Fruit fly (Drosophila melanogaster) whole organism, prepupa: ENCODE data around the gene CG11964.

ENCODE experiments used
- Blimp-1 ChIP-seq: fragments of 200-800 bp; sonication (Bioruptor generic); optimal IDR thresholded peaks from 3 replicates; lab custom pipeline; 2017; ENCODE audit warnings: missing biosample characterization, missing genetic modification characterization, mild to moderate bottlenecking, moderate library complexity, missing genetic modification reagents
- CG10631 ChIP-seq: fragments of 200-800 bp; sonication (Bioruptor generic); optimal IDR thresholded peaks from 2 replicates; lab custom pipeline; 2016; ENCODE audit warnings: missing biosample characterization, missing genetic modification characterization
- CG11294 ChIP-seq: fragments of 200-800 bp; sonication (Bioruptor generic); IDR thresholded peaks from 2 replicates; pipeline ENCODE4 v1.3.6; 2022; ENCODE audit warnings: missing biosample characterization, missing genetic modification characterization
- CG11762 ChIP-seq: fragments of 200-800 bp; sonication (Bioruptor generic); optimal IDR thresholded peaks from 3 replicates; lab custom pipeline; 2016; ENCODE audit warnings: missing biosample characterization, missing genetic modification characterization; ENCODE audit not compliant: insufficient read depth
- CG11902 ChIP-seq: fragments of 200-800 bp; sonication (Bioruptor generic); optimal IDR thresholded peaks from 3 replicates; lab custom pipeline; 2016; ENCODE audit warnings: missing biosample characterization, missing genetic modification characterization
- CG15336 ChIP-seq: fragments of 200-800 bp; sonication (Bioruptor generic); IDR thresholded peaks from 2 replicates; pipeline ENCODE4 v1.3.6; 2022; ENCODE audit warnings: missing biosample characterization, missing genetic modification characterization
- CG1621 ChIP-seq: fragments of 200-800 bp; sonication (Bioruptor generic); optimal IDR thresholded peaks from 3 replicates; lab custom pipeline; 2018; ENCODE audit warnings: missing biosample characterization, mild to moderate bottlenecking, missing genetic modification characterization
- CG16779 ChIP-seq: fragments of 200-800 bp; sonication (Bioruptor generic); optimal IDR thresholded peaks from 3 replicates; lab custom pipeline; 2017; ENCODE audit warnings: missing biosample characterization, mild to moderate bottlenecking, missing genetic modification characterization
- CG32006 ChIP-seq: fragments of 200-800 bp; sonication (Bioruptor generic); optimal IDR thresholded peaks from 3 replicates; lab custom pipeline; 2017; ENCODE audit warnings: missing biosample characterization, mild to moderate bottlenecking, missing genetic modification characterization
- CG34406 ChIP-seq: fragments of 200-800 bp; sonication (Bioruptor generic); optimal IDR thresholded peaks from 3 replicates; lab custom pipeline; 2016; ENCODE audit warnings: missing biosample characterization, missing genetic modification characterization
- CG4318 ChIP-seq: fragments of 200-800 bp; sonication (Bioruptor generic); optimal IDR thresholded peaks from 3 replicates; lab custom pipeline; 2017; ENCODE audit warnings: missing biosample characterization, mild to moderate bottlenecking, missing genetic modification characterization
- CG6163 ChIP-seq: fragments of 200-800 bp; sonication (Bioruptor generic); IDR thresholded peaks from 3 replicates; pipeline ENCODE4 v1.3.6; 2022; ENCODE audit warnings: missing biosample characterization, missing genetic modification characterization
- CG6276 ChIP-seq: fragments of 200-800 bp; sonication (Bioruptor generic); optimal IDR thresholded peaks from 2 replicates; lab custom pipeline; 2017; ENCODE audit warnings: missing biosample characterization, mild to moderate bottlenecking, missing genetic modification characterization
- CG6792 ChIP-seq: fragments of 200-800 bp; sonication (Bioruptor generic); optimal IDR thresholded peaks from 3 replicates; lab custom pipeline; 2016; ENCODE audit warnings: missing biosample characterization, missing genetic modification characterization
- CG6854 ChIP-seq: fragments of 200-800 bp; sonication (Bioruptor generic); optimal IDR thresholded peaks from 2 replicates; lab custom pipeline; 2017; ENCODE audit warnings: missing biosample characterization, mild to moderate bottlenecking, missing genetic modification characterization
- CG7368 ChIP-seq: fragments of 200-800 bp; sonication (Bioruptor generic); optimal IDR thresholded peaks from 3 replicates; lab custom pipeline; 2016; ENCODE audit warnings: missing biosample characterization, missing genetic modification characterization
- CG8119 ChIP-seq: fragments of 200-800 bp; sonication (Bioruptor generic); IDR thresholded peaks from 3 replicates; pipeline ENCODE4 v1.3.6; 2022; ENCODE audit warnings: missing biosample characterization, missing genetic modification characterization
- CG8319 ChIP-seq: fragments of 200-800 bp; sonication (Bioruptor generic); optimal IDR thresholded peaks from 3 replicates; lab custom pipeline; 2016; ENCODE audit warnings: missing biosample characterization, missing genetic modification characterization
- CG8632 ChIP-seq: fragments of 200-800 bp; sonication (Bioruptor generic); optimal IDR thresholded peaks from 3 replicates; lab custom pipeline; 2016; ENCODE audit warnings: missing biosample characterization, missing genetic modification characterization
- Eip75B ChIP-seq: fragments of 200-800 bp; sonication (Bioruptor generic); optimal IDR thresholded peaks from 3 replicates; lab custom pipeline; 2016; ENCODE audit warnings: missing biosample characterization, missing genetic modification characterization
- Eip78C ChIP-seq: fragments of 200-800 bp; sonication (Bioruptor generic); peaks from one replicate; lab custom pipeline; 2016; ENCODE audit warnings: missing biosample characterization, missing genetic modification characterization
- Ets21C ChIP-seq: fragments of 200-800 bp; sonication (Bioruptor generic); optimal IDR thresholded peaks from 3 replicates; lab custom pipeline; 2016; ENCODE audit warnings: missing biosample characterization, missing genetic modification characterization
- Ets96B ChIP-seq: fragments of 200-800 bp; optimal IDR thresholded peaks from 2 replicates; lab custom pipeline; 2019; ENCODE audit warnings: missing biosample characterization, mild to moderate bottlenecking, missing genetic modification characterization, moderate library complexity
- Gug ChIP-seq: fragments of 200-800 bp; sonication (Bioruptor generic); IDR thresholded peaks from 2 replicates; pipeline ENCODE4 v1.3.6; 2022; ENCODE audit warnings: missing biosample characterization, missing genetic modification characterization
- Hr38 ChIP-seq: sonication (Bioruptor generic); optimal IDR thresholded peaks from 2 replicates; lab custom pipeline; 2016; ENCODE audit warnings: missing biosample characterization, missing genetic modification characterization
- Hr39 ChIP-seq: fragments of 200-800 bp; sonication (Bioruptor generic); optimal IDR thresholded peaks from 2 replicates; lab custom pipeline; 2016; ENCODE audit warnings: missing biosample characterization, missing genetic modification characterization
- Hr4 ChIP-seq: fragments of 200-800 bp; sonication (Bioruptor generic); optimal IDR thresholded peaks from 3 replicates; lab custom pipeline; 2016; ENCODE audit warnings: missing biosample characterization, missing genetic modification characterization
- Met ChIP-seq: fragments of 200-800 bp; sonication (Bioruptor generic); optimal IDR thresholded peaks from 3 replicates; lab custom pipeline; 2016; ENCODE audit warnings: missing biosample characterization, missing genetic modification characterization
- OdsH ChIP-seq: fragments of 200-800 bp; sonication (Bioruptor generic); optimal IDR thresholded peaks from 3 replicates; lab custom pipeline; 2016; ENCODE audit warnings: missing biosample characterization, missing genetic modification characterization
- Sox102F ChIP-seq: fragments of 200-800 bp; sonication (Bioruptor generic); optimal IDR thresholded peaks from 2 replicates; lab custom pipeline; 2016; ENCODE audit warnings: missing biosample characterization, mild to moderate bottlenecking, missing genetic modification characterization
- Sox14 ChIP-seq: fragments of 200-800 bp; sonication (Bioruptor generic); optimal IDR thresholded peaks from 3 replicates; lab custom pipeline; 2016; ENCODE audit warnings: missing biosample characterization, missing genetic modification characterization
- Sox15 ChIP-seq: fragments of 200-800 bp; sonication (Bioruptor generic); optimal IDR thresholded peaks from 3 replicates; lab custom pipeline; 2016; ENCODE audit warnings: missing biosample characterization, missing genetic modification characterization
- achi ChIP-seq: fragments of 200-800 bp; sonication (Bioruptor generic); optimal IDR thresholded peaks from 3 replicates; lab custom pipeline; 2016; ENCODE audit warnings: missing biosample characterization, missing genetic modification characterization
- acj6 ChIP-seq: fragments of 200-800 bp; sonication (Bioruptor generic); optimal IDR thresholded peaks from 3 replicates; lab custom pipeline; 2016; ENCODE audit warnings: missing biosample characterization, missing genetic modification characterization
- cyc ChIP-seq: fragments of 200-800 bp; sonication (Bioruptor generic); optimal IDR thresholded peaks from 3 replicates; lab custom pipeline; 2016; ENCODE audit warnings: missing biosample characterization, missing genetic modification characterization
- dsx ChIP-seq: fragments of 200-800 bp; optimal IDR thresholded peaks from 3 replicates; lab custom pipeline; 2019; ENCODE audit warnings: missing biosample characterization, mild to moderate bottlenecking, missing genetic modification characterization, moderate library complexity; ENCODE audit not compliant: poor library complexity, severe bottlenecking
- eg ChIP-seq: fragments of 200-800 bp; sonication (Bioruptor generic); IDR thresholded peaks from 3 replicates; pipeline ENCODE4 v1.3.6; 2022; ENCODE audit warnings: missing biosample characterization, missing genetic modification characterization
- fd85E ChIP-seq: fragments of 200-800 bp; sonication (Bioruptor generic); optimal IDR thresholded peaks from 3 replicates; lab custom pipeline; 2016; ENCODE audit warnings: missing biosample characterization, missing genetic modification characterization
- fkh ChIP-seq: fragments of 200-800 bp; sonication (Bioruptor generic); optimal IDR thresholded peaks from 3 replicates; lab custom pipeline; 2017; ENCODE audit warnings: missing biosample characterization, mild to moderate bottlenecking, missing genetic modification characterization, moderate library complexity
- lz ChIP-seq: fragments of 200-800 bp; sonication (Bioruptor generic); optimal IDR thresholded peaks from 3 replicates; lab custom pipeline; 2016; ENCODE audit warnings: missing biosample characterization, missing genetic modification characterization
- net ChIP-seq: fragments of 200-800 bp; sonication (Bioruptor generic); optimal IDR thresholded peaks from 3 replicates; lab custom pipeline; 2016; ENCODE audit warnings: missing biosample characterization, missing genetic modification characterization
- pdm3 ChIP-seq: fragments of 200-800 bp; sonication (Bioruptor generic); optimal IDR thresholded peaks from 3 replicates; lab custom pipeline; 2016; ENCODE audit warnings: missing biosample characterization, missing genetic modification characterization
- salr ChIP-seq, 2 experiments: fragments of 200-800 bp; sonication (Bioruptor generic); optimal IDR thresholded peaks; 3 replicates each; lab custom pipeline; 2016 to 2018; ENCODE audit warnings: missing biosample characterization in 2 of 2, missing genetic modification characterization in 2 of 2, mild to moderate bottlenecking in 1 of 2
- ss ChIP-seq, 2 experiments: fragments of 200-800 bp; sonication (Bioruptor generic); optimal IDR thresholded peaks; 2 replicates in 1 of 2; 3 replicates in 1 of 2; lab custom pipeline; 2017 to 2018; ENCODE audit warnings: mild to moderate bottlenecking in 2 of 2, missing biosample characterization in 2 of 2, missing genetic modification characterization in 2 of 2, moderate library complexity in 1 of 2
- svp ChIP-seq: fragments of 200-800 bp; sonication (Bioruptor generic); peaks from one replicate; lab custom pipeline; 2016; ENCODE audit warnings: missing biosample characterization, missing genetic modification characterization
- vri ChIP-seq: fragments of 200-800 bp; sonication (Bioruptor generic); optimal IDR thresholded peaks from 3 replicates; lab custom pipeline; 2016; ENCODE audit warnings: missing biosample characterization, mild to moderate bottlenecking, missing genetic modification characterization

The CG11964 gene

dm6 chr3R:8954515-8955358, 9.9 kb upstream of the CG11964 start:
- TF ChIP-seq CG32006 (GFP tag; lab: Kevin White, UChicago) (peak; percentile 67), achi (GFP tag; lab: Kevin White, UChicago) (no peak), CG8632 (GFP tag; lab: Kevin White, UChicago) (no peak), CG4318 (GFP tag; lab: Kevin White, UChicago) (peak; percentile 31), CG16779 (tag; lab: Kevin White, UChicago) (no peak), fd85E (no peak), Eip78C (GFP tag; lab: Kevin White, UChicago) (peak; percentile 8), Hr38 (no peak), CG10631 (GFP tag; lab: Kevin White, UChicago) (no peak), CG15336 (GFP tag; lab: Robert Waterston, UW) (peak; percentile 64), vri (no peak), CG11762 (GFP tag; lab: Kevin White, UChicago) (no peak), Hr4 (no peak), CG34406 (peak; percentile 1), salr (GFP tag; optimal IDR thresholded peaks at IDR 0.05; lab: Kevin White, UChicago) (peak in 1 of 2 experiments; percentile 7), Blimp-1 (no peak), CG6276 (GFP tag; lab: Kevin White, UChicago) (peak; percentile 6), svp (GFP tag; lab: Kevin White, UChicago) (peak; percentile 42), pdm3 (GFP tag; lab: Kevin White, UChicago) (no peak), eg (GFP tag; lab: Robert Waterston, UW) (no peak), ss (GFP tag; optimal IDR thresholded peaks at IDR 0.05; lab: Kevin White, UChicago) (no peak), CG6792 (GFP tag; lab: Kevin White, UChicago) (no peak), CG8119 (peak; percentile 46; the same call in 2 of the 3 replicates)

- no peak for TF ChIP-seq CG34406
- no peak for TF ChIP-seq fkh (GFP tag; lab: Kevin White, UChicago)
- TF ChIP-seq Eip75B (GFP tag; lab: Kevin White, UChicago): peak; percentile 73
- no peak for TF ChIP-seq CG11902
- no peak for TF ChIP-seq CG4318 (GFP tag; lab: Kevin White, UChicago)
- no peak for TF ChIP-seq CG11294 (GFP tag; lab: Robert Waterston, UW)
- TF ChIP-seq CG1621 (tag; lab: Kevin White, UChicago): no peak
- TF ChIP-seq Hr39: no peak
- TF ChIP-seq lz (GFP tag; lab: Kevin White, UChicago): no peak
- no peak for TF ChIP-seq CG16779 (tag; lab: Kevin White, UChicago)
- no peak for TF ChIP-seq acj6 (GFP tag; lab: Kevin White, UChicago)
- no peak for TF ChIP-seq OdsH (GFP tag; lab: Kevin White, UChicago)
- 0 out of 3 replicates have a peak, but pooled peaks have one; percentile 15 for TF ChIP-seq CG6163 (GFP tag; lab: Robert Waterston, UW)
- peak; percentile 53 for TF ChIP-seq CG8319
- peak; percentile 35 for TF ChIP-seq svp (GFP tag; lab: Kevin White, UChicago)
- no peak for TF ChIP-seq eg (GFP tag; lab: Robert Waterston, UW)
- TF ChIP-seq CG15336 (GFP tag; lab: Robert Waterston, UW): no peak
- no peak for TF ChIP-seq Eip78C (GFP tag; lab: Kevin White, UChicago)
- peak; percentile 73 for TF ChIP-seq dsx (GFP tag; lab: Kevin White, UChicago)
- peak; percentile 6 for TF ChIP-seq CG6854
- TF ChIP-seq fd85E: no peak
- TF ChIP-seq CG32006 (GFP tag; lab: Kevin White, UChicago): no peak
- no peak for TF ChIP-seq cyc
- no peak for TF ChIP-seq net (GFP tag; lab: Kevin White, UChicago)
- TF ChIP-seq Ets21C (GFP tag; lab: Kevin White, UChicago): no peak
- no peak for TF ChIP-seq pdm3 (GFP tag; lab: Kevin White, UChicago)
- TF ChIP-seq Sox15 (GFP tag; lab: Kevin White, UChicago): no peak
- no peak for TF ChIP-seq CG8632 (GFP tag; lab: Kevin White, UChicago)
- TF ChIP-seq Sox14 (GFP tag; lab: Kevin White, UChicago): no peak
- TF ChIP-seq Ets96B (tag; lab: Kevin White, UChicago): no peak
- TF ChIP-seq Sox102F (GFP tag; lab: Kevin White, UChicago): no peak
- TF ChIP-seq Gug (GFP tag; lab: Robert Waterston, UW): no peak
- TF ChIP-seq Met (GFP tag; lab: Kevin White, UChicago): no peak
- no peak for TF ChIP-seq CG7368 (GFP tag; lab: Kevin White, UChicago)
- no peak for TF ChIP-seq salr (GFP tag; optimal IDR thresholded peaks at IDR 0.05; lab: Kevin White, UChicago)
Observed at dm6 chr3R:8949334-8950066, 4.7 kb upstream of the CG11964 start.
